Worm (Caenorhabditis elegans): ENCODE measurements around the gene C32C4.16.

DNA sequence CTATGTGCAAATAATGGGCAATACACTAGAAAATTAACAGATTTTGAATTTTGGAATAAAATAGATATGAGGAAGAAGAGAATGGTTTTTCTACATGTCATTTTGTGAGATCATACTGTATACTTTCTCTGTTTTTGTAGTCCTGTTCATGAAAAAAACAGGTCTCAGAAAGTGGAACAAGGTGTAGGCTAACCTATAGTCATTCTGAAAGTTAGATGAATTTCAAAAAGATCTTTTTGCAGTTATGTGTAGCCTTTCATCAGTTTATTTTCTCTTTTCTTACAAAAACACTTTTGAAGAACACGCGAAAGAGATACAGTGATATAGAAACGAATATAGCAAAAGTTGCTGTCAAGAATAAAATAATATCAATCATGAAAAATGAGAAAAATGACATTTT lies 6.8 kb downstream of the C32C4.16 start, which contains the start of gene ugt-35:
- TF ChIP-seq elt-1 (tag; optimal IDR thresholded peaks at IDR 0.05) (no peak), elt-3 (tag; optimal IDR thresholded peaks at IDR 0.05) (no peak), unc-62 (GFP tag; optimal IDR thresholded peaks at IDR 0.05) (no peak), elt-2 (tag; optimal IDR thresholded peaks at IDR 0.05) (no peak), nhr-12 (tag; optimal IDR thresholded peaks at IDR 0.05) (no peak), nhr-76 (tag; optimal IDR thresholded peaks at IDR 0.05) (no peak), pqm-1 (tag; optimal IDR thresholded peaks at IDR 0.05) (no peak), pha-4 (tag; optimal IDR thresholded peaks at IDR 0.05) (no peak), unc-39 (tag; optimal IDR thresholded peaks at IDR 0.05) (no peak)

Data from whole organism, L3 larva.